ENCODE assay signal across 2 worm cellular contexts in genomic region chrX:13917121-13917755, ce11.
TF ChIP-seq lines count a peak whose summit lies in the region.

TSS of gene ekl-5 (minus strand) at chrX:13917171.

TF ChIP-seq in whole organism, L2 larva, 48 proteins besides CTCF, POLR2A, EP300 and RAD21 (continued from another document):
- TF ChIP-seq lin-11 (tag; optimal IDR thresholded peaks at IDR 0.05; lab: Kevin White, UChicago) = no peak
- TF ChIP-seq ama-1 (optimal IDR thresholded peaks at IDR 0.05; lab: Kevin White, UChicago) = no peak
- TF ChIP-seq blmp-1 (tag; optimal IDR thresholded peaks at IDR 0.05; lab: Kevin White, UChicago; ENCODE audit: insufficient read depth) = no peak
- TF ChIP-seq fos-1 (tag; optimal IDR thresholded peaks at IDR 0.05; lab: Kevin White, UChicago) = peak; percentile 87
- peak; percentile 58 for TF ChIP-seq sma-3 (GFP tag; optimal IDR thresholded peaks at IDR 0.05; lab: Kevin White, UChicago)
- TF ChIP-seq F13H6.1 (tag; optimal IDR thresholded peaks at IDR 0.05; lab: Kevin White, UChicago) = peak; percentile 70
- TF ChIP-seq unc-55 (GFP tag; optimal IDR thresholded peaks at IDR 0.05; lab: Kevin White, UChicago) = peak; percentile 70
- no peak for TF ChIP-seq unc-62 (GFP tag; optimal IDR thresholded peaks at IDR 0.05; lab: Kevin White, UChicago)
- TF ChIP-seq lin-13 (GFP tag; optimal IDR thresholded peaks at IDR 0.05; lab: Kevin White, UChicago) = no peak
- no peak for TF ChIP-seq sem-4 (tag; optimal IDR thresholded peaks at IDR 0.05; lab: Kevin White, UChicago)
- no peak for TF ChIP-seq lin-39 (tag; optimal IDR thresholded peaks at IDR 0.05; lab: Kevin White, UChicago)
- TF ChIP-seq alr-1 (tag; optimal IDR thresholded peaks at IDR 0.05; lab: Kevin White, UChicago) = no peak
- no peak for TF ChIP-seq skn-1 (tag; optimal IDR thresholded peaks at IDR 0.05; lab: Kevin White, UChicago)
- TF ChIP-seq aly-2 (tag; optimal IDR thresholded peaks at IDR 0.05; lab: Kevin White, UChicago) = no peak
- peak; percentile 80 for TF ChIP-seq crh-2 (tag; optimal IDR thresholded peaks at IDR 0.05; lab: Kevin White, UChicago)
- peak; percentile 55 for TF ChIP-seq nhr-6 (tag; optimal IDR thresholded peaks at IDR 0.05; lab: Kevin White, UChicago)
- TF ChIP-seq nhr-237 (tag; optimal IDR thresholded peaks at IDR 0.05; lab: Kevin White, UChicago) = no peak

TF ChIP-seq in whole organism, L4 larva, 104 proteins besides CTCF, POLR2A, EP300 and RAD21 (continued from another document):
- TF ChIP-seq mdl-1 (tag; optimal IDR thresholded peaks at IDR 0.05; lab: Kevin White, UChicago) (peak in 1 of 2 experiments; percentile 62), lin-29 (GFP tag; IDR thresholded peaks at IDR 0.05; lab: Robert Waterston, UW) (no peak), lin-38 (GFP tag; IDR thresholded peaks at IDR 0.05; lab: Robert Waterston, UW) (no peak), Y105C5A.15 (GFP tag; IDR thresholded peaks at IDR 0.05; lab: Robert Waterston, UW) (no peak), unc-39 (tag; optimal IDR thresholded peaks at IDR 0.05; lab: Kevin White, UChicago) (no peak), ztf-11 (tag; optimal IDR thresholded peaks at IDR 0.05; lab: Kevin White, UChicago) (no peak), cey-2 (tag; optimal IDR thresholded peaks at IDR 0.05; lab: Kevin White, UChicago; ENCODE audit: borderline replicate concordance, insufficient read depth) (no peak), hlh-30 (tag; optimal IDR thresholded peaks at IDR 0.05; lab: Kevin White, UChicago; ENCODE audit: insufficient read depth) (peak; percentile 47), lin-15B (tag; optimal IDR thresholded peaks at IDR 0.05; lab: Kevin White, UChicago) (no peak), zip-11 (GFP tag; IDR thresholded peaks at IDR 0.05; lab: Robert Waterston, UW) (no peak), ces-1 (GFP tag; optimal IDR thresholded peaks at IDR 0.05; lab: Kevin White, UChicago) (no peak), ztf-7 (tag; optimal IDR thresholded peaks at IDR 0.05; lab: Kevin White, UChicago) (no peak), daf-8 (GFP tag; IDR thresholded peaks at IDR 0.05; lab: Robert Waterston, UW) (no peak), nhr-6 (tag; optimal IDR thresholded peaks at IDR 0.05; lab: Kevin White, UChicago) (peak; percentile 73), F10B5.3 (tag; optimal IDR thresholded peaks at IDR 0.05; lab: Kevin White, UChicago) (no peak), ZK337.2 (GFP tag; IDR thresholded peaks at IDR 0.05; lab: Robert Waterston, UW) (no peak), mxl-3 (GFP tag; optimal IDR thresholded peaks at IDR 0.05; lab: Kevin White, UChicago) (peak; percentile 25), ceh-82 (tag; optimal IDR thresholded peaks at IDR 0.05; lab: Kevin White, UChicago) (no peak), nhr-237 (tag; optimal IDR thresholded peaks at IDR 0.05; lab: Kevin White, UChicago) (no peak), F44E2.7 (GFP tag; IDR thresholded peaks at IDR 0.05; lab: Robert Waterston, UW) (no peak), aly-2 (tag; optimal IDR thresholded peaks at IDR 0.05; lab: Kevin White, UChicago) (no peak), snpc-4 (tag; optimal IDR thresholded peaks at IDR 0.05; lab: Kevin White, UChicago) (no peak), F49E8.2 (tag; optimal IDR thresholded peaks at IDR 0.05; lab: Kevin White, UChicago; ENCODE audit: borderline replicate concordance) (no peak), dmd-8 (GFP tag; IDR thresholded peaks at IDR 0.05; lab: Robert Waterston, UW) (no peak), ceh-28 (tag; optimal IDR thresholded peaks at IDR 0.05; lab: Kevin White, UChicago) (peak; percentile 48), mdt-29 (GFP tag; IDR thresholded peaks at IDR 0.05; lab: Robert Waterston, UW) (no peak), lin-1 (GFP tag; IDR thresholded peaks at IDR 0.05; lab: Robert Waterston, UW) (peak; percentile 59; the same call in 1 of the 2 replicates), nhr-10 (tag; optimal IDR thresholded peaks at IDR 0.05; lab: Kevin White, UChicago) (no peak), aha-1 (tag; lab: Kevin White, UChicago) (peak; percentile 78), nhr-111 (GFP tag; optimal IDR thresholded peaks at IDR 0.05; lab: Kevin White, UChicago) (no peak), lir-3 (tag; optimal IDR thresholded peaks at IDR 0.05; lab: Kevin White, UChicago) (no peak), tra-1 (GFP tag; IDR thresholded peaks at IDR 0.05; lab: Robert Waterston, UW) (no peak), rbr-2 (tag; optimal IDR thresholded peaks at IDR 0.05; lab: Kevin White, UChicago) (peak; percentile 64), spr-3 (GFP tag; optimal IDR thresholded peaks at IDR 0.05; lab: Kevin White, UChicago) (no peak), hmg-1.1 (GFP tag; IDR thresholded peaks at IDR 0.05; lab: Robert Waterston, UW) (peak; percentile 82), nhr-76 (tag; optimal IDR thresholded peaks at IDR 0.05; lab: Kevin White, UChicago) (no peak), ctbp-1 (GFP tag; IDR thresholded peaks at IDR 0.05; lab: Robert Waterston, UW) (no peak), egl-27 (tag; optimal IDR thresholded peaks at IDR 0.05; lab: Kevin White, UChicago) (no peak), F37D6.2 (tag; optimal IDR thresholded peaks at IDR 0.05; lab: Kevin White, UChicago) (no peak), hif-1 (tag; optimal IDR thresholded peaks at IDR 0.05; lab: Kevin White, UChicago) (peak in 1 of 2 experiments; percentile 43), mxl-2 (GFP tag; conservative IDR thresholded peaks at IDR 0.05; lab: Robert Waterston, UW) (no peak), daf-16 (GFP tag; optimal IDR thresholded peaks at IDR 0.05; lab: Kevin White, UChicago) (peak in 1 of 2 experiments; percentile 47), daf-16 (tag; optimal IDR thresholded peaks at IDR 0.05; lab: Kevin White, UChicago) (peak; percentile 32), nhr-11 (tag; optimal IDR thresholded peaks at IDR 0.05; lab: Kevin White, UChicago) (peak; percentile 85), madf-9 (GFP tag; conservative IDR thresholded peaks at IDR 0.05; lab: Robert Waterston, UW) (no peak), vab-7 (GFP tag; IDR thresholded peaks at IDR 0.05; lab: Robert Waterston, UW) (no peak), lin-39 (tag; optimal IDR thresholded peaks at IDR 0.05; lab: Kevin White, UChicago) (no peak), nhr-25 (tag; optimal IDR thresholded peaks at IDR 0.05; lab: Kevin White, UChicago; ENCODE audit: borderline replicate concordance, insufficient read depth) (no peak), gei-8 (GFP tag; optimal IDR thresholded peaks at IDR 0.05; lab: Kevin White, UChicago) (no peak), lin-13 (GFP tag; optimal IDR thresholded peaks at IDR 0.05; lab: Kevin White, UChicago) (no peak), saeg-2 (GFP tag; IDR thresholded peaks at IDR 0.05; lab: Robert Waterston, UW) (no peak), fos-1 (tag; optimal IDR thresholded peaks at IDR 0.05; lab: Kevin White, UChicago) (no peak), nhr-48 (tag; optimal IDR thresholded peaks at IDR 0.05; lab: Kevin White, UChicago) (no peak), Y5F2A.4 (GFP tag; optimal IDR thresholded peaks at IDR 0.05; lab: Kevin White, UChicago) (no peak), ama-1 (optimal IDR thresholded peaks at IDR 0.05; lab: Kevin White, UChicago) (no peak), T26A8.4 (GFP tag; IDR thresholded peaks at IDR 0.05; lab: Robert Waterston, UW) (no peak), mep-1 (tag; optimal IDR thresholded peaks at IDR 0.05; lab: Kevin White, UChicago) (peak; percentile 63), hlh-11 (tag; optimal IDR thresholded peaks at IDR 0.05; lab: Kevin White, UChicago) (peak; percentile 78), set-16 (GFP tag; IDR thresholded peaks at IDR 0.05; lab: Robert Waterston, UW) (no peak), pqm-1 (tag; optimal IDR thresholded peaks at IDR 0.05; lab: Kevin White, UChicago) (peak; percentile 23), spr-1 (tag; optimal IDR thresholded peaks at IDR 0.05; lab: Kevin White, UChicago) (peak; percentile 17), ZK546.5 (tag; optimal IDR thresholded peaks at IDR 0.05; lab: Kevin White, UChicago) (no peak), skn-1 (tag; optimal IDR thresholded peaks at IDR 0.05; lab: Kevin White, UChicago) (no peak), D1046.2 (GFP tag; IDR thresholded peaks at IDR 0.05; lab: Robert Waterston, UW) (no peak), php-3 (GFP tag; IDR thresholded peaks at IDR 0.05; lab: Robert Waterston, UW) (no peak), snpc-1.2 (GFP tag; IDR thresholded peaks at IDR 0.05; lab: Robert Waterston, UW) (no peak), attf-4 (tag; optimal IDR thresholded peaks at IDR 0.05; lab: Kevin White, UChicago) (no peak), zag-1 (tag; optimal IDR thresholded peaks at IDR 0.05; lab: Kevin White, UChicago) (no peak), unc-130 (GFP tag; optimal IDR thresholded peaks at IDR 0.05; lab: Kevin White, UChicago) (no peak), ceh-44 (GFP tag; IDR thresholded peaks at IDR 0.05; lab: Robert Waterston, UW) (no peak), nhr-77 (tag; optimal IDR thresholded peaks at IDR 0.05; lab: Kevin White, UChicago) (peak; percentile 10), nhr-28 (tag; optimal IDR thresholded peaks at IDR 0.05; lab: Kevin White, UChicago) (peak; percentile 91), Y75B8A.6 (GFP tag; IDR thresholded peaks at IDR 0.05; lab: Robert Waterston, UW) (no peak), daf-19 (GFP tag; conservative IDR thresholded peaks at IDR 0.05; lab: Robert Waterston, UW) (no peak), ceh-20 (GFP tag; IDR thresholded peaks at IDR 0.05; lab: Robert Waterston, UW) (no peak), Y48G9A.11 (GFP tag; IDR thresholded peaks at IDR 0.05; lab: Robert Waterston, UW) (no peak), dmd-6 (GFP tag; IDR thresholded peaks at IDR 0.05; lab: Robert Waterston, UW) (peak; percentile 54), daf-12 (tag; optimal IDR thresholded peaks at IDR 0.05; lab: Kevin White, UChicago) (no peak), dmd-9 (GFP tag; IDR thresholded peaks at IDR 0.05; lab: Robert Waterston, UW) (no peak), lsy-2 (tag; optimal IDR thresholded peaks at IDR 0.05; lab: Kevin White, UChicago) (peak in 1 of 2 experiments; percentile 70), dve-1 (tag; optimal IDR thresholded peaks at IDR 0.05; lab: Kevin White, UChicago; ENCODE audit: insufficient read depth) (peak; percentile 76), nhr-42 (GFP tag; IDR thresholded peaks at IDR 0.05; lab: Robert Waterston, UW) (no peak), arid-1 (GFP tag; conservative IDR thresholded peaks at IDR 0.05; lab: Robert Waterston, UW) (no peak)
TF ChIP-seq in whole organism, L4 larva: peak in this region for 27.
